Fruit fly (Drosophila melanogaster) whole organism, embryonic: Measurements from ENCODE around the gene sac.

Source experiments
- Aef1 ChIP-seq: fragments of 200-800 bp; sonication (Bioruptor generic); IDR thresholded peaks from 3 replicates; pipeline ENCODE4 v1.3.6; 2022; ENCODE audit warnings: missing biosample characterization, missing genetic modification characterization
- B-H2 ChIP-seq: fragments of 200-800 bp; sonication (Bioruptor generic); optimal IDR thresholded peaks from 2 replicates; lab custom pipeline; 2018; ENCODE audit warnings: missing biosample characterization, mild to moderate bottlenecking, missing genetic modification characterization
- BEAF-32 ChIP-seq: fragments of 200-800 bp; sonication (Bioruptor generic); optimal IDR thresholded peaks from 3 replicates; lab custom pipeline; 2017; ENCODE audit warnings: missing biosample characterization, missing genetic modification characterization, mild to moderate bottlenecking, moderate library complexity, missing genetic modification reagents
- CG10366 ChIP-seq: fragments of 200-800 bp; sonication (Bioruptor generic); IDR thresholded peaks from 2 replicates; pipeline ENCODE4 v1.3.6; 2022; ENCODE audit warnings: missing biosample characterization, missing genetic modification characterization
- CG10654 ChIP-seq: fragments of 200-800 bp; sonication (Bioruptor generic); optimal IDR thresholded peaks from 2 replicates; lab custom pipeline; 2016; ENCODE audit warnings: missing biosample characterization, missing genetic modification characterization
- CG12219 ChIP-seq: fragments of 200-800 bp; sonication (Bioruptor generic); optimal IDR thresholded peaks from 3 replicates; lab custom pipeline; 2018; ENCODE audit warnings: missing biosample characterization, mild to moderate bottlenecking, missing genetic modification characterization
- CG13424 ChIP-seq: fragments of 200-800 bp; sonication (Bioruptor generic); optimal IDR thresholded peaks from 2 replicates; lab custom pipeline; 2019; ENCODE audit warnings: missing biosample characterization, mild to moderate bottlenecking, missing genetic modification characterization, moderate library complexity
- CG17912 ChIP-seq: fragments of 200-800 bp; sonication (Bioruptor generic); optimal IDR thresholded peaks from 2 replicates; lab custom pipeline; 2018; ENCODE audit warnings: missing biosample characterization, mild to moderate bottlenecking, missing genetic modification characterization
- CG18764 ChIP-seq: fragments of 200-800 bp; sonication (Bioruptor generic); optimal IDR thresholded peaks from 3 replicates; lab custom pipeline; 2016; ENCODE audit warnings: missing biosample characterization, missing genetic modification characterization
- CG30020 ChIP-seq: fragments of 200-800 bp; optimal IDR thresholded peaks from 2 replicates; lab custom pipeline; 2019; ENCODE audit warnings: missing biosample characterization, mild to moderate bottlenecking, missing genetic modification characterization, moderate library complexity
- CG3838 ChIP-seq: fragments of 200-800 bp; sonication (Bioruptor generic); optimal IDR thresholded peaks from 3 replicates; lab custom pipeline; 2016; ENCODE audit warnings: missing biosample characterization, missing genetic modification characterization
- CG4360 ChIP-seq: fragments of 200-800 bp; sonication (Bioruptor generic); IDR thresholded peaks from 2 replicates; pipeline ENCODE4 v1.3.6; 2022; ENCODE audit warnings: missing biosample characterization, missing genetic modification characterization
- CG4404 ChIP-seq: fragments of 200-800 bp; sonication (Bioruptor generic); IDR thresholded peaks from 2 replicates; pipeline ENCODE4 v1.3.6; 2022; ENCODE audit warnings: missing biosample characterization, missing genetic modification characterization
- CG4707 ChIP-seq: fragments of 200-800 bp; sonication (Bioruptor generic); optimal IDR thresholded peaks from 2 replicates; lab custom pipeline; 2018; ENCODE audit warnings: missing biosample characterization, mild to moderate bottlenecking, missing genetic modification characterization, moderate library complexity
- CG4730 ChIP-seq: fragments of 200-800 bp; sonication (Bioruptor generic); IDR thresholded peaks from 2 replicates; pipeline ENCODE4 v1.3.6; 2022; ENCODE audit warnings: missing biosample characterization, missing genetic modification characterization
- CG6791 ChIP-seq: fragments of 200-800 bp; sonication (Bioruptor generic); IDR thresholded peaks from 3 replicates; pipeline ENCODE4 v1.3.6; 2022; ENCODE audit warnings: missing biosample characterization, missing genetic modification characterization; ENCODE audit not compliant: partially characterized antibody
- CG6854 ChIP-seq: fragments of 200-800 bp; sonication (Bioruptor generic); optimal IDR thresholded peaks from 3 replicates; lab custom pipeline; 2017; ENCODE audit warnings: missing biosample characterization, mild to moderate bottlenecking, missing genetic modification characterization
- CG7271 ChIP-seq: fragments of 200-800 bp; sonication (Bioruptor generic); optimal IDR thresholded peaks from 2 replicates; lab custom pipeline; 2018; ENCODE audit warnings: missing biosample characterization, mild to moderate bottlenecking, missing genetic modification characterization, moderate library complexity
- CG8388 ChIP-seq: fragments of 200-800 bp; sonication (Bioruptor generic); optimal IDR thresholded peaks from 2 replicates; lab custom pipeline; 2019; ENCODE audit warnings: missing biosample characterization, mild to moderate bottlenecking, missing genetic modification characterization, moderate library complexity
- CG8944 ChIP-seq: fragments of 200-800 bp; sonication (Bioruptor generic); optimal IDR thresholded peaks from 3 replicates; lab custom pipeline; 2016; ENCODE audit warnings: missing biosample characterization, missing genetic modification characterization
- CG9817 ChIP-seq: fragments of 200-800 bp; sonication (Bioruptor generic); optimal IDR thresholded peaks from 2 replicates; lab custom pipeline; 2018; ENCODE audit warnings: missing biosample characterization, mild to moderate bottlenecking, missing genetic modification characterization, moderate library complexity
- CG9932 ChIP-seq: fragments of 200-800 bp; sonication (Bioruptor generic); IDR thresholded peaks from 2 replicates; pipeline ENCODE4 v1.3.6; 2022; ENCODE audit warnings: missing biosample characterization, missing genetic modification characterization
- Fer1 ChIP-seq: fragments of 200-800 bp; sonication (Bioruptor generic); optimal IDR thresholded peaks from 2 replicates; lab custom pipeline; 2017; ENCODE audit warnings: missing biosample characterization, mild to moderate bottlenecking, missing genetic modification characterization
- Gug ChIP-seq: fragments of 200-800 bp; sonication (Bioruptor generic); IDR thresholded peaks from 4 replicates; pipeline ENCODE4 v1.3.6; 2022; ENCODE audit warnings: missing biosample characterization, missing genetic modification characterization
- Hand ChIP-seq: fragments of 200-800 bp; sonication (Bioruptor generic); optimal IDR thresholded peaks from 2 replicates; lab custom pipeline; 2017; ENCODE audit warnings: mild to moderate bottlenecking, missing biosample characterization, missing genetic modification reagents, missing genetic modification characterization
- Hr3 ChIP-seq: fragments of 200-800 bp; sonication (Bioruptor generic); optimal IDR thresholded peaks from 3 replicates; lab custom pipeline; 2016; ENCODE audit warnings: missing biosample characterization, missing genetic modification characterization
- Hr39 ChIP-seq: fragments of >200 bp; optimal IDR thresholded peaks from 2 replicates; lab custom pipeline; 2017
- Jarid2 ChIP-seq: fragments of 200-800 bp; sonication (Bioruptor generic); optimal IDR thresholded peaks from 3 replicates; lab custom pipeline; 2017; ENCODE audit warnings: mild to moderate bottlenecking, missing biosample characterization, missing genetic modification reagents, missing genetic modification characterization
- Nf-YB ChIP-seq: fragments of 200-800 bp; sonication (Bioruptor generic); optimal IDR thresholded peaks from 3 replicates; lab custom pipeline; 2019; ENCODE audit warnings: missing biosample characterization, mild to moderate bottlenecking, missing genetic modification characterization, moderate library complexity
- Ravus ChIP-seq: fragments of 200-800 bp; sonication (Bioruptor generic); IDR thresholded peaks from 2 replicates; pipeline ENCODE4 v1.3.6; 2022; ENCODE audit warnings: missing biosample characterization, missing genetic modification characterization
- Six4 ChIP-seq: fragments of 200-800 bp; sonication (Bioruptor generic); optimal IDR thresholded peaks from 2 replicates; lab custom pipeline; 2016; ENCODE audit warnings: missing biosample characterization, missing genetic modification characterization
- Sry-δ ChIP-seq: fragments of 200-800 bp; sonication (Bioruptor generic); optimal IDR thresholded peaks from 2 replicates; lab custom pipeline; 2016; ENCODE audit warnings: missing biosample characterization, missing genetic modification characterization
- Tbp ChIP-seq: fragments of >200 bp; optimal IDR thresholded peaks from 2 replicates; lab custom pipeline; 2018; ENCODE audit warnings: missing biosample characterization, missing genetic modification characterization
- chn ChIP-seq: fragments of 200-800 bp; sonication (Bioruptor generic); optimal IDR thresholded peaks from 2 replicates; lab custom pipeline; 2016; ENCODE audit warnings: missing biosample characterization, missing genetic modification characterization
- gce ChIP-seq: fragments of 200-800 bp; sonication (Bioruptor generic); IDR thresholded peaks from 3 replicates; pipeline ENCODE4 v1.3.6; 2022; ENCODE audit warnings: missing biosample characterization, missing genetic modification characterization
- gcm ChIP-seq: fragments of 200-800 bp; sonication (Bioruptor generic); optimal IDR thresholded peaks from 2 replicates; lab custom pipeline; 2019; ENCODE audit warnings: missing biosample characterization, mild to moderate bottlenecking, missing genetic modification characterization, moderate library complexity
- grn ChIP-seq: fragments of 200-800 bp; sonication (Bioruptor generic); optimal IDR thresholded peaks from 3 replicates; lab custom pipeline; 2017; ENCODE audit warnings: missing biosample characterization, missing genetic modification characterization
- her ChIP-seq: fragments of 200-800 bp; sonication (Bioruptor generic); optimal IDR thresholded peaks from 2 replicates; lab custom pipeline; 2016; ENCODE audit warnings: missing biosample characterization, missing genetic modification characterization
- hkb ChIP-seq, 2 experiments: fragments of 200-800 bp in 1 of 2; fragments of >200 bp in 1 of 2; sonication (Bioruptor generic) in 1 of 2; IDR thresholded peaks in 1 of 2; optimal IDR thresholded peaks in 1 of 2; 2 replicates each; pipeline versions ENCODE4 v1.3.6 to Lab custom; 2017 to 2022; ENCODE audit warnings: missing biosample characterization in 1 of 2, missing genetic modification characterization in 1 of 2
- kay ChIP-seq: fragments of 200-800 bp; sonication (Bioruptor generic); optimal IDR thresholded peaks from 2 replicates; lab custom pipeline; 2016; ENCODE audit warnings: missing biosample characterization, missing genetic modification characterization
- lilli ChIP-seq: fragments of 200-800 bp; sonication (Bioruptor generic); optimal IDR thresholded peaks from 3 replicates; lab custom pipeline; 2016; ENCODE audit warnings: missing biosample characterization, missing genetic modification characterization
- lmd ChIP-seq: fragments of 200-800 bp; sonication (Bioruptor generic); IDR thresholded peaks from 2 replicates; pipeline ENCODE4 v1.3.6; 2022; ENCODE audit warnings: missing biosample characterization, missing genetic modification characterization
- maf-S ChIP-seq: fragments of 200-800 bp; sonication (Bioruptor generic); optimal IDR thresholded peaks from 2 replicates; lab custom pipeline; 2016; ENCODE audit warnings: missing biosample characterization, missing genetic modification characterization
- nerfin-2 ChIP-seq: fragments of 200-800 bp; sonication (Bioruptor generic); IDR thresholded peaks from 2 replicates; pipeline ENCODE4 v1.3.6; 2022; ENCODE audit warnings: missing biosample characterization, missing genetic modification characterization; ENCODE audit not compliant: partially characterized antibody
- schlank ChIP-seq: fragments of 200-800 bp; sonication (Bioruptor generic); optimal IDR thresholded peaks from 2 replicates; lab custom pipeline; 2018; ENCODE audit warnings: missing biosample characterization, mild to moderate bottlenecking, missing genetic modification characterization
- shn ChIP-seq: fragments of 200-800 bp; sonication (Bioruptor generic); optimal IDR thresholded peaks from 3 replicates; lab custom pipeline; 2016; ENCODE audit warnings: missing biosample characterization, missing genetic modification characterization
- sisA ChIP-seq: fragments of 200-800 bp; sonication (Bioruptor generic); IDR thresholded peaks from 2 replicates; pipeline ENCODE4 v1.3.6; 2022; ENCODE audit warnings: missing biosample characterization, missing genetic modification characterization
- trem ChIP-seq: fragments of 200-800 bp; optimal IDR thresholded peaks from 3 replicates; lab custom pipeline; 2019; ENCODE audit warnings: missing biosample characterization, mild to moderate bottlenecking, missing genetic modification characterization, moderate library complexity
- trh ChIP-seq: fragments of 200-800 bp; sonication (Bioruptor generic); optimal IDR thresholded peaks from 2 replicates; lab custom pipeline; 2016; ENCODE audit warnings: missing biosample characterization, missing genetic modification characterization
- vnd ChIP-seq: fragments of 200-800 bp; sonication (Bioruptor generic); IDR thresholded peaks from 3 replicates; pipeline ENCODE4 v1.3.6; 2022; ENCODE audit warnings: missing biosample characterization, missing genetic modification characterization; ENCODE audit not compliant: partially characterized antibody
- zen ChIP-seq: fragments of 200-800 bp; sonication (Bioruptor generic); optimal IDR thresholded peaks from 3 replicates; lab custom pipeline; 2018; ENCODE audit warnings: missing biosample characterization, mild to moderate bottlenecking, missing genetic modification characterization, moderate library complexity

Gene sac

DNA sequence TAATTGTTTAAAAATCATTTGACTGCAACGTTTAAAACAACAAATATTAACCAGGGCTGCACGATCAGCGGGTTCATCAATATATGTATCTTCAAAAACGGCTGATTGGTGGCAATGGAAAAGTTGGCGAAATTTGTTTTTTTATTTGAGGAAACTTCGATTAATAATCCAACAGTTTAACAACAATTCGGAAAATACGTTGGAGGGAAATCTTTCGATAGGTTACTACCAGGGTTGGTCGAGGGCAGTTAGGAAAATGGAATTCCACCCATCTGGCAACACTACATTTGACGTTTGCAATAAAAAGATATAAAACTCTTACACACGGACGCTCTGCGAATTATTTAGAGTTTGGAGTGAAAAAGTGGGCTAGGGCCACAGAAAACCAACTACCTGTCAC lies 43.5 kb upstream of the sac start, which contains the start of the genes Lipt2 and CG14650 (continued):
- TF ChIP-seq schlank (tag; lab: Kevin White, UChicago) (no peak), shn (GFP tag; lab: Kevin White, UChicago) (peak; percentile 63), gcm (GFP tag; lab: Kevin White, UChicago) (peak; percentile 36), kay (GFP tag; lab: Kevin White, UChicago) (peak; percentile 34), trh (GFP tag; lab: Kevin White, UChicago) (no peak), BEAF-32 (GFP tag; lab: Kevin White, UChicago) (peak; percentile 77), CG13424 (peak; percentile 62), CG4404 (no peak), Six4 (GFP tag; lab: Kevin White, UChicago) (peak; percentile 35), CG18764 (peak; percentile 37), Hr39 (lab: Kevin White, UChicago) (no peak), CG6854 (no peak), sisA (GFP tag; lab: Robert Waterston, UW) (peak; percentile 40; the same call in 1 of the 2 replicates), CG17912 (GFP tag; lab: Kevin White, UChicago) (peak; percentile 1), trem (tag; lab: Kevin White, UChicago) (peak; percentile 89), Ravus (GFP tag; lab: Robert Waterston, UW) (no peak), vnd (GFP tag; lab: Robert Waterston, UW) (peak; percentile 47; the same call in 1 of the 3 replicates), Fer1 (GFP tag; lab: Kevin White, UChicago) (peak; percentile 48), CG8388 (GFP tag; lab: Kevin White, UChicago) (peak; percentile 38), CG7271 (no peak), CG10366 (GFP tag; lab: Robert Waterston, UW) (peak; percentile 9; the same call in 1 of the 2 replicates), Aef1 (GFP tag; lab: Robert Waterston, UW) (peak; percentile 63), zen (tag; lab: Kevin White, UChicago) (peak; percentile 45), CG9932 (GFP tag; lab: Robert Waterston, UW) (peak; percentile 67), gce (GFP tag; lab: Robert Waterston, UW) (no peak), hkb (optimal IDR thresholded peaks at IDR 0.05; lab: Kevin White, UChicago) (peak; percentile 57), hkb (GFP tag; IDR thresholded peaks at IDR 0.05; lab: Robert Waterston, UW) (peak; percentile 50), Tbp (GFP tag; lab: Kevin White, UChicago) (no peak), CG30020 (tag; lab: Kevin White, UChicago) (peak; percentile 79), Hand (GFP tag; lab: Kevin White, UChicago) (no peak), grn (no peak), her (peak; percentile 53), CG4707 (no peak), lmd (GFP tag; lab: Robert Waterston, UW) (peak; percentile 50; the same call in 1 of the 2 replicates), CG10654 (GFP tag; lab: Kevin White, UChicago) (peak; percentile 42), CG9817 (peak; percentile 62), Hr3 (GFP tag; lab: Kevin White, UChicago) (peak; percentile 57), CG8944 (peak; percentile 74), Jarid2 (GFP tag; lab: Kevin White, UChicago) (no peak), lilli (GFP tag; lab: Kevin White, UChicago) (peak; percentile 85), Sry-δ (GFP tag; lab: Kevin White, UChicago) (peak; percentile 80), maf-S (GFP tag; lab: Kevin White, UChicago) (peak; percentile 12), CG4360 (GFP tag; lab: Robert Waterston, UW) (no peak), Nf-YB (GFP tag; lab: Kevin White, UChicago) (peak; percentile 17), CG4730 (no peak), nerfin-2 (GFP tag; lab: Robert Waterston, UW) (no peak), B-H2 (GFP tag; lab: Kevin White, UChicago) (peak; percentile 68), chn (peak; percentile 75), CG12219 (no peak), CG6791 (GFP tag; lab: Robert Waterston, UW) (peak; percentile 49; the same call in 1 of the 3 replicates), CG3838 (GFP tag; lab: Kevin White, UChicago) (no peak), Gug (GFP tag; lab: Robert Waterston, UW) (0 out of 4 replicates have a peak, but pooled peaks have one; percentile 46)
